Fruit fly (Drosophila melanogaster): ENCODE results near the gene CG11927.
A peak's percentile ranks its signal among the peaks of the same experiment; 100 is the strongest.

CG11927 gene

dm6 chr2L:4837772-4838397, 9.7 kb upstream of the CG11927 start, which contains the start of the genes tank and CG12194 (continued):
- TF ChIP-seq CG15696 (tag; optimal IDR thresholded peaks at IDR 0.05) (peak; percentile 86), Ravus (GFP tag; IDR thresholded peaks at IDR 0.05) (peak; percentile 98), Rfx (GFP tag; IDR thresholded peaks at IDR 0.05) (peak; percentile 100), lov (optimal IDR thresholded peaks at IDR 0.05) (no peak), lov (GFP tag; IDR thresholded peaks at IDR 0.05) (peak; percentile 99), Atf6 (GFP tag; IDR thresholded peaks at IDR 0.05) (peak; percentile 99), en (GFP tag; optimal IDR thresholded peaks at IDR 0.05) (peak; percentile 99), eve (GFP tag; optimal IDR thresholded peaks at IDR 0.05) (no peak), Dll (GFP tag; IDR thresholded peaks at IDR 0.05; ENCODE audit: partially characterized antibody) (peak; percentile 87), peb (GFP tag; IDR thresholded peaks at IDR 0.05) (peak; percentile 99), CG4854 (GFP tag; optimal IDR thresholded peaks at IDR 0.05) (peak; percentile 99), CG11696 (GFP tag; IDR thresholded peaks at IDR 0.05) (peak; percentile 97), NfI (GFP tag; optimal IDR thresholded peaks at IDR 0.05) (peak; percentile 99), CG11247 (GFP tag; IDR thresholded peaks at IDR 0.05) (peak; percentile 99), grau (tag; optimal IDR thresholded peaks at IDR 0.05) (peak; percentile 97), sima (GFP tag; optimal IDR thresholded peaks at IDR 0.05) (peak; percentile 96), Bteb2 (GFP tag; optimal IDR thresholded peaks at IDR 0.05) (peak; percentile 99), eyg (GFP tag; optimal IDR thresholded peaks at IDR 0.05) (peak; percentile 99), CG7963 (GFP tag; IDR thresholded peaks at IDR 0.05; ENCODE audit: partially characterized antibody) (peak; percentile 45; the same call in 2 of the 3 replicates), crol (GFP tag; IDR thresholded peaks at IDR 0.05) (peak; percentile 87), caup (GFP tag; optimal IDR thresholded peaks at IDR 0.05; ENCODE audit: severe bottlenecking) (peak; percentile 99), CG13894 (tag; optimal IDR thresholded peaks at IDR 0.05) (peak; percentile 84), CG2712 (tag; optimal IDR thresholded peaks at IDR 0.05) (peak; percentile 99), CG11723 (GFP tag; optimal IDR thresholded peaks at IDR 0.05) (peak; percentile 98), nom (GFP tag; optimal IDR thresholded peaks at IDR 0.05) (peak; percentile 92), Antp (GFP tag; optimal IDR thresholded peaks at IDR 0.05) (peak; percentile 99), dati (GFP tag; IDR thresholded peaks at IDR 0.05) (peak; percentile 99), pan (optimal IDR thresholded peaks at IDR 0.05) (no peak), pan (GFP tag; optimal IDR thresholded peaks at IDR 0.05 in 1 of 2, IDR thresholded peaks at IDR 0.05 in 1 of 2) (peak in 1 of 2 experiments; percentile 100), CG7987 (GFP tag; optimal IDR thresholded peaks at IDR 0.05) (peak; percentile 98), pnt (GFP tag; optimal IDR thresholded peaks at IDR 0.05) (peak; percentile 99), lbe (GFP tag; optimal IDR thresholded peaks at IDR 0.05) (peak; percentile 95), dm (GFP tag; optimal IDR thresholded peaks at IDR 0.05) (peak; percentile 98), tio (GFP tag; optimal IDR thresholded peaks at IDR 0.05) (peak; percentile 99), CG6689 (GFP tag; IDR thresholded peaks at IDR 0.05) (peak; percentile 99), her (GFP tag; optimal IDR thresholded peaks at IDR 0.05) (peak; percentile 97), cad (GFP tag; optimal IDR thresholded peaks at IDR 0.05) (no peak), Gug (GFP tag; IDR thresholded peaks at IDR 0.05) (peak; percentile 100), MBD-R2 (GFP tag; IDR thresholded peaks at IDR 0.05) (peak; percentile 99), ara (GFP tag; IDR thresholded peaks at IDR 0.05) (peak; percentile 99), Gsc (GFP tag; IDR thresholded peaks at IDR 0.05) (peak; percentile 99), CG6813 (GFP tag; optimal IDR thresholded peaks at IDR 0.05) (peak; percentile 98), CG13424 (tag; optimal IDR thresholded peaks at IDR 0.05) (peak; percentile 97), dimm (GFP tag; IDR thresholded peaks at IDR 0.05) (peak; percentile 98), CG11504 (tag; optimal IDR thresholded peaks at IDR 0.05) (peak; percentile 97), CG4820 (GFP tag; optimal IDR thresholded peaks at IDR 0.05) (peak; percentile 98), abd-A (tag; optimal IDR thresholded peaks at IDR 0.05) (no peak), NFAT (GFP tag; IDR thresholded peaks at IDR 0.05) (peak; percentile 99), CG9727 (GFP tag; optimal IDR thresholded peaks at IDR 0.05) (peak; percentile 99), BtbVII (GFP tag; optimal IDR thresholded peaks at IDR 0.05) (peak; percentile 98), TFAM (GFP tag; optimal IDR thresholded peaks at IDR 0.05) (peak; percentile 94)
